Fruit fly (Drosophila melanogaster): Measurements from ENCODE around the gene wg.

wg gene

dm6 chr2L:7306782-7307181, at the start of gene wg:
Gene wg (plus strand): TSS chr2L:7307159.
- TF ChIP-seq h (optimal IDR thresholded peaks at IDR 0.05) (no peak), psq (optimal IDR thresholded peaks at IDR 0.05) (no peak), insv (optimal IDR thresholded peaks at IDR 0.05) (no peak), Sin3A (optimal IDR thresholded peaks at IDR 0.05) (no peak), ttk (optimal IDR thresholded peaks at IDR 0.05) (no peak)

dm6 chr2L:7257212-7257611, 49.7 kb upstream of the wg start, which contains the start of gene CG31909:
Gene CG31909 (plus strand): TSS chr2L:7257512.
- TF ChIP-seq h (optimal IDR thresholded peaks at IDR 0.05) = no peak
- no peak for TF ChIP-seq Sin3A (optimal IDR thresholded peaks at IDR 0.05)
- TF ChIP-seq psq (optimal IDR thresholded peaks at IDR 0.05) = no peak
- TF ChIP-seq ttk (optimal IDR thresholded peaks at IDR 0.05) = no peak
- TF ChIP-seq Myc (optimal IDR thresholded peaks at IDR 0.05) = no peak
- no peak for TF ChIP-seq insv (optimal IDR thresholded peaks at IDR 0.05)

- TF ChIP-seq Sin3A (optimal IDR thresholded peaks at IDR 0.05) (no peak), psq (optimal IDR thresholded peaks at IDR 0.05) (no peak), Myc (optimal IDR thresholded peaks at IDR 0.05) (no peak), insv (optimal IDR thresholded peaks at IDR 0.05) (no peak), ttk (optimal IDR thresholded peaks at IDR 0.05) (no peak), h (optimal IDR thresholded peaks at IDR 0.05) (no peak)
Measured at dm6 chr2L:7258105-7258504, 48.9 kb upstream of the wg start.

dm6 chr2L:7259500-7259899, 47.5 kb upstream of the wg start:
- TF ChIP-seq psq (optimal IDR thresholded peaks at IDR 0.05) (no peak), ttk (optimal IDR thresholded peaks at IDR 0.05) (no peak), Sin3A (optimal IDR thresholded peaks at IDR 0.05) (no peak), h (optimal IDR thresholded peaks at IDR 0.05) (no peak), Myc (optimal IDR thresholded peaks at IDR 0.05) (no peak), insv (optimal IDR thresholded peaks at IDR 0.05) (no peak)

dm6 chr2L:7260251-7260650, 46.7 kb upstream of the wg start:
- no peak for TF ChIP-seq h (optimal IDR thresholded peaks at IDR 0.05)
- TF ChIP-seq Sin3A (optimal IDR thresholded peaks at IDR 0.05) = no peak
- TF ChIP-seq ttk (optimal IDR thresholded peaks at IDR 0.05) = no peak
- TF ChIP-seq psq (optimal IDR thresholded peaks at IDR 0.05) = no peak
- TF ChIP-seq insv (optimal IDR thresholded peaks at IDR 0.05) = no peak
- no peak for TF ChIP-seq Myc (optimal IDR thresholded peaks at IDR 0.05)

- TF ChIP-seq ttk (optimal IDR thresholded peaks at IDR 0.05) = no peak
- TF ChIP-seq insv (optimal IDR thresholded peaks at IDR 0.05) = no peak
- no peak for TF ChIP-seq Sin3A (optimal IDR thresholded peaks at IDR 0.05)
- TF ChIP-seq Myc (optimal IDR thresholded peaks at IDR 0.05) = no peak
- TF ChIP-seq h (optimal IDR thresholded peaks at IDR 0.05) = no peak
- TF ChIP-seq psq (optimal IDR thresholded peaks at IDR 0.05) = no peak
Measured at dm6 chr2L:7261989-7262388, 45.0 kb upstream of the wg start.

- TF ChIP-seq h (optimal IDR thresholded peaks at IDR 0.05) = no peak
- TF ChIP-seq Sin3A (optimal IDR thresholded peaks at IDR 0.05) = no peak
- TF ChIP-seq Myc (optimal IDR thresholded peaks at IDR 0.05) = no peak
- TF ChIP-seq ttk (optimal IDR thresholded peaks at IDR 0.05) = no peak
- TF ChIP-seq psq (optimal IDR thresholded peaks at IDR 0.05) = no peak
- no peak for TF ChIP-seq insv (optimal IDR thresholded peaks at IDR 0.05)
Measured at dm6 chr2L:7262580-7262979, 44.4 kb upstream of the wg start.

- TF ChIP-seq Sin3A (optimal IDR thresholded peaks at IDR 0.05) (no peak), psq (optimal IDR thresholded peaks at IDR 0.05) (no peak), Myc (optimal IDR thresholded peaks at IDR 0.05) (no peak), ttk (optimal IDR thresholded peaks at IDR 0.05) (no peak), insv (optimal IDR thresholded peaks at IDR 0.05) (no peak), h (optimal IDR thresholded peaks at IDR 0.05) (no peak)
Measured at dm6 chr2L:7264396-7264795, 42.6 kb upstream of the wg start.

- no peak for TF ChIP-seq Sin3A (optimal IDR thresholded peaks at IDR 0.05)
Measured at dm6 chr2L:7264885-7265540, 41.9 kb upstream of the wg start.

- TF ChIP-seq h (optimal IDR thresholded peaks at IDR 0.05) (no peak), Myc (optimal IDR thresholded peaks at IDR 0.05) (no peak), insv (optimal IDR thresholded peaks at IDR 0.05) (no peak)
Measured at dm6 chr2L:7265970-7266369, 41.0 kb upstream of the wg start.

dm6 chr2L:7270270-7270669, 36.7 kb upstream of the wg start:
- TF ChIP-seq insv (optimal IDR thresholded peaks at IDR 0.05) (no peak), Myc (optimal IDR thresholded peaks at IDR 0.05) (no peak), ttk (optimal IDR thresholded peaks at IDR 0.05) (no peak), h (optimal IDR thresholded peaks at IDR 0.05) (no peak), Sin3A (optimal IDR thresholded peaks at IDR 0.05) (no peak), psq (optimal IDR thresholded peaks at IDR 0.05) (no peak)

dm6 chr2L:7272452-7272851, 34.5 kb upstream of the wg start:
- TF ChIP-seq Myc (optimal IDR thresholded peaks at IDR 0.05) (no peak), psq (optimal IDR thresholded peaks at IDR 0.05) (no peak), ttk (optimal IDR thresholded peaks at IDR 0.05) (no peak), insv (optimal IDR thresholded peaks at IDR 0.05) (no peak), h (optimal IDR thresholded peaks at IDR 0.05) (no peak), Sin3A (optimal IDR thresholded peaks at IDR 0.05) (no peak)

- no peak for TF ChIP-seq Sin3A (optimal IDR thresholded peaks at IDR 0.05)
- no peak for TF ChIP-seq insv (optimal IDR thresholded peaks at IDR 0.05)
- TF ChIP-seq ttk (optimal IDR thresholded peaks at IDR 0.05) = no peak
- TF ChIP-seq psq (optimal IDR thresholded peaks at IDR 0.05) = no peak
- no peak for TF ChIP-seq h (optimal IDR thresholded peaks at IDR 0.05)
- no peak for TF ChIP-seq Myc (optimal IDR thresholded peaks at IDR 0.05)
Measured at dm6 chr2L:7277017-7277416, 29.9 kb upstream of the wg start, which contains the start of gene Wnt4. Gene Wnt4 (minus strand): TSS chr2L:7277171.
